Fruit fly (Drosophila melanogaster): ENCODE results near the gene CG11815.

The CG11815 gene

DNA sequence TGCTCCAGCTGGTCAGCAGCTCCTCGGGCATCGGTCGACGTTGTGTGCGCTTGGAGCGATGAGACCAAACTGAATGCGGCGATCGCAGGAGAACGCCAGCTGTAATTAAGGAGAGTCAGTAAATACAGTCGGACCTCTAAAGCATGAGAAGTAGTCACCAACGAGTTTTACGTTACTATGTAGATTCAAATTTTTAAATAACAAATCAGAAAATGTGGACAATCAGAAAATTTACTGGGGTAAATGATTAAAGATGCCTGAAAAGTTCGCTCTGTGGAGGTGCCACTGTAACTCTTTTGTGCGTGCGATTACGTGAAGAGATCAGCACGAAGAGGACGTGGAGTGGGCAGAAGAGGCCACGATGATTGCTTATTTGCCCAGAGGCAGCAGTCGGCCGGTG is 8.0 kb downstream of the CG11815 start, which contains the start of gene SCOT (continued):
- TF ChIP-seq wek (GFP tag; optimal IDR thresholded peaks at IDR 0.05) = peak; percentile 27
- TF ChIP-seq lbe (GFP tag; optimal IDR thresholded peaks at IDR 0.05) = no peak
- peak; percentile 1 for TF ChIP-seq vfl (GFP tag; optimal IDR thresholded peaks at IDR 0.05)
- TF ChIP-seq sr (GFP tag; IDR thresholded peaks at IDR 0.05) = peak; percentile 67
- peak; percentile 41 for TF ChIP-seq Antp (GFP tag; optimal IDR thresholded peaks at IDR 0.05)
- no peak for TF ChIP-seq pita (GFP tag; optimal IDR thresholded peaks at IDR 0.05)
- TF ChIP-seq CG10274 (GFP tag; optimal IDR thresholded peaks at IDR 0.05) = no peak
- no peak for TF ChIP-seq CG10654 (GFP tag; optimal IDR thresholded peaks at IDR 0.05)
- TF ChIP-seq CG17328 (GFP tag; IDR thresholded peaks at IDR 0.05) = peak; percentile 83
- no peak for TF ChIP-seq toy (GFP tag; IDR thresholded peaks at IDR 0.05)
- peak; percentile 80 for TF ChIP-seq HLH3B (GFP tag; IDR thresholded peaks at IDR 0.05)
- TF ChIP-seq pum (GFP tag; optimal IDR thresholded peaks at IDR 0.05) = peak; percentile 54
- peak; percentile 75 for TF ChIP-seq Gug (GFP tag; IDR thresholded peaks at IDR 0.05)
- no peak; the same call in 1 of the 2 replicates for TF ChIP-seq CG8765 (GFP tag; IDR thresholded peaks at IDR 0.05)
- TF ChIP-seq Myb (GFP tag; optimal IDR thresholded peaks at IDR 0.05) = no peak
- peak; percentile 86 for TF ChIP-seq Xrp1 (GFP tag; IDR thresholded peaks at IDR 0.05)
- peak; percentile 74 for TF ChIP-seq Rfx (GFP tag; IDR thresholded peaks at IDR 0.05)
- peak; percentile 12 for TF ChIP-seq CG18764 (GFP tag; optimal IDR thresholded peaks at IDR 0.05)
- TF ChIP-seq CG3847 (GFP tag; IDR thresholded peaks at IDR 0.05) = peak; percentile 60
- no peak for TF ChIP-seq Sin3A (optimal IDR thresholded peaks at IDR 0.05)
- TF ChIP-seq fd64A (GFP tag; optimal IDR thresholded peaks at IDR 0.05) = no peak
- no peak for TF ChIP-seq CG11085 (GFP tag; IDR thresholded peaks at IDR 0.05)
- TF ChIP-seq CG12071 (GFP tag; optimal IDR thresholded peaks at IDR 0.05) = peak; percentile 45
- TF ChIP-seq Chrac-16 (GFP tag; optimal IDR thresholded peaks at IDR 0.05) = peak; percentile 74
- no peak for TF ChIP-seq CG18262 (tag; optimal IDR thresholded peaks at IDR 0.05)
- TF ChIP-seq CG4854 (GFP tag; optimal IDR thresholded peaks at IDR 0.05) = no peak
- TF ChIP-seq slp2 (GFP tag; optimal IDR thresholded peaks at IDR 0.05) = peak; percentile 29
- peak; percentile 50 for TF ChIP-seq CG4820 (GFP tag; optimal IDR thresholded peaks at IDR 0.05)
- TF ChIP-seq dpn (GFP tag; optimal IDR thresholded peaks at IDR 0.05) = peak; percentile 60 to 76
- 0 out of 2 replicates have a peak, but pooled peaks have one; percentile 40 for TF ChIP-seq dan (GFP tag; IDR thresholded peaks at IDR 0.05)
- TF ChIP-seq Hsf (GFP tag; optimal IDR thresholded peaks at IDR 0.05) = peak; percentile 74
- TF ChIP-seq ase (GFP tag; IDR thresholded peaks at IDR 0.05) = peak; percentile 78
- peak; percentile 57; the same call in 1 of the 2 replicates for TF ChIP-seq E2f2 (GFP tag; IDR thresholded peaks at IDR 0.05)
- TF ChIP-seq CG7372 (GFP tag; IDR thresholded peaks at IDR 0.05) = peak; percentile 57; the same call in 1 of the 2 replicates
- peak; percentile 73 for TF ChIP-seq Xbp1 (GFP tag; optimal IDR thresholded peaks at IDR 0.05)
- peak; percentile 68 for TF ChIP-seq CG7786 (GFP tag; optimal IDR thresholded peaks at IDR 0.05)
- no peak for TF ChIP-seq kah (GFP tag; optimal IDR thresholded peaks at IDR 0.05)
- TF ChIP-seq CG8089 (GFP tag; optimal IDR thresholded peaks at IDR 0.05) = peak; percentile 48
- no peak for TF ChIP-seq cad (GFP tag; optimal IDR thresholded peaks at IDR 0.05)
- peak; percentile 66 for TF ChIP-seq ems (GFP tag; optimal IDR thresholded peaks at IDR 0.05)
- peak; percentile 76 for TF ChIP-seq nmo (GFP tag; optimal IDR thresholded peaks at IDR 0.05)
- peak; percentile 67; the same call in 1 of the 3 replicates for TF ChIP-seq CG11695 (GFP tag; IDR thresholded peaks at IDR 0.05)
- peak; percentile 52 for TF ChIP-seq phol (tag; optimal IDR thresholded peaks at IDR 0.05)
- no peak; the same call in 2 of the 3 replicates for TF ChIP-seq CG17361 (GFP tag; IDR thresholded peaks at IDR 0.05)
- TF ChIP-seq Hr51 (GFP tag; optimal IDR thresholded peaks at IDR 0.05) = peak in 1 of 2 experiments; percentile 42
- peak; percentile 79 to 87 for TF ChIP-seq bsh (GFP tag; optimal IDR thresholded peaks at IDR 0.05)
- 0 out of 2 replicates have a peak, but pooled peaks have one; percentile 48 for TF ChIP-seq sens-2 (GFP tag; IDR thresholded peaks at IDR 0.05)
- TF ChIP-seq CoRest (tag; optimal IDR thresholded peaks at IDR 0.05) = peak; percentile 64
- peak; percentile 65 for TF ChIP-seq CG10959 (GFP tag; IDR thresholded peaks at IDR 0.05)
- peak; percentile 8 for TF ChIP-seq cwo (GFP tag; optimal IDR thresholded peaks at IDR 0.05)
- no peak for TF ChIP-seq trh (GFP tag; optimal IDR thresholded peaks at IDR 0.05)
- peak; percentile 43 for TF ChIP-seq Side (GFP tag; optimal IDR thresholded peaks at IDR 0.05)
